Worm (Caenorhabditis elegans) whole organism, L3 larva: ENCODE measurements around the gene bgnt-1.2.

Experiments used
- R02D3.7 ChIP-seq: fragments of 150-350 bp; optimal IDR thresholded peaks from 2 replicates; lab custom pipeline; 2014; ENCODE audit warnings: missing biosample characterization, missing genetic modification characterization
- ama-1 ChIP-seq: fragments of 150-350 bp; optimal IDR thresholded peaks from 2 replicates; lab custom pipeline; 2018
- elt-1 ChIP-seq: fragments of 150-350 bp; optimal IDR thresholded peaks from 2 replicates; lab custom pipeline; 2014; ENCODE audit warnings: missing biosample characterization, missing genetic modification characterization
- elt-2 ChIP-seq: sonication (generic microtip); optimal IDR thresholded peaks from 2 replicates; lab custom pipeline; 2016; ENCODE audit warnings: missing genetic modification reagents, mild to moderate bottlenecking, missing genetic modification characterization, missing compliant biosample characterization
- fos-1 ChIP-seq: fragments of 150-350 bp; optimal IDR thresholded peaks from 2 replicates; lab custom pipeline; 2014; ENCODE audit warnings: missing biosample characterization, missing genetic modification characterization
- jun-1 ChIP-seq: fragments of 150-350 bp; optimal IDR thresholded peaks from 2 replicates; lab custom pipeline; 2014; ENCODE audit warnings: missing biosample characterization, missing genetic modification reagents, missing genetic modification characterization
- lin-15B ChIP-seq: fragments of 150-350 bp; optimal IDR thresholded peaks from 2 replicates; lab custom pipeline; 2014; ENCODE audit warnings: missing biosample characterization, missing genetic modification characterization
- mdl-1 ChIP-seq: fragments of 150-350 bp; optimal IDR thresholded peaks from 2 replicates; lab custom pipeline; 2014; ENCODE audit warnings: missing biosample characterization, missing genetic modification characterization
- pqm-1 ChIP-seq: fragments of 150-350 bp; optimal IDR thresholded peaks from 2 replicates; lab custom pipeline; 2017; ENCODE audit warnings: missing biosample characterization, missing genetic modification characterization, inconsistent platforms
- snpc-4 ChIP-seq: fragments of 150-350 bp; optimal IDR thresholded peaks from 2 replicates; lab custom pipeline; 2014; ENCODE audit warnings: missing biosample characterization, missing genetic modification characterization
- unc-39 ChIP-seq: sonication (generic microtip); optimal IDR thresholded peaks from 4 replicates; lab custom pipeline; 2017; ENCODE audit warnings: missing biosample characterization, missing genetic modification characterization
- ztf-11 ChIP-seq: fragments of 150-350 bp; optimal IDR thresholded peaks from 2 replicates; lab custom pipeline; 2014; ENCODE audit warnings: missing biosample characterization, missing genetic modification characterization

DNA sequence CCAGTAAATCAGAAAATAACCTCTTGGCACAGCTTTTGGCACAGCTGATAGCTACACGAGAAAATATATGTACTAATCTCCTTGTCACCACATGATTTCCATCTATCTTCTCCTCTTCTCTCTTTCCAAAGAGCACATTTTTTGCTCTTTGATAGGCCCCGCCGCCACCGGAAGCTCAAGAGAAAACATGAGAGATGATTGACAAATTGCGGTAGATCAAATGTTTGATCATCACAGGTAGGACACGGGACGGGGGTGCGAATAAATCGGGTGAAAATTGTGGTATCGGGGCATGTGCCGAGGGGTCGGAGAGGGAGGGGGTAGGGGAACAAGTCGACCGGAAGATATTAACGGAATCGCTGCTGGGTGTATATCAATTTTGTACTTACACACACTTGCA lies 42.4 kb downstream of the bgnt-1.2 start:
- TF ChIP-seq mdl-1, result no peak
- TF ChIP-seq jun-1, result no peak
- no peak for TF ChIP-seq lin-15B (tag; lab: Kevin White, UChicago)
- no peak for TF ChIP-seq snpc-4 (tag; lab: Kevin White, UChicago)
- TF ChIP-seq elt-1 (tag; lab: Kevin White, UChicago), result no peak
- no peak for TF ChIP-seq R02D3.7 (tag; lab: Kevin White, UChicago)
- TF ChIP-seq elt-2 (tag; lab: Kevin White, UChicago), result no peak
- no peak for TF ChIP-seq pqm-1 (tag; lab: Kevin White, UChicago)
- TF ChIP-seq fos-1 (tag; lab: Kevin White, UChicago), result no peak
- TF ChIP-seq ztf-11 (tag; lab: Kevin White, UChicago), result no peak
- no peak for TF ChIP-seq unc-39
- no peak for TF ChIP-seq ama-1
